Fruit fly (Drosophila melanogaster): ENCODE data around the gene scat.

The scat gene

dm6 chr2L:9421312-9421711 lies 9.9 kb upstream of the scat start:
- TF ChIP-seq Dll (optimal IDR thresholded peaks at IDR 0.05) (no peak), EcR (GFP tag; optimal IDR thresholded peaks at IDR 0.05) (no peak), pan (optimal IDR thresholded peaks at IDR 0.05) (no peak), CG8478 (optimal IDR thresholded peaks at IDR 0.05) (no peak), usp (GFP tag; optimal IDR thresholded peaks at IDR 0.05) (no peak), psq (optimal IDR thresholded peaks at IDR 0.05) (no peak)

- TF ChIP-seq psq (optimal IDR thresholded peaks at IDR 0.05) (no peak), EcR (GFP tag; optimal IDR thresholded peaks at IDR 0.05) (no peak), Dll (optimal IDR thresholded peaks at IDR 0.05) (no peak)
These were observed 7.0 kb upstream of the scat start for dm6 chr2L:9424193-9424592.

DNA sequence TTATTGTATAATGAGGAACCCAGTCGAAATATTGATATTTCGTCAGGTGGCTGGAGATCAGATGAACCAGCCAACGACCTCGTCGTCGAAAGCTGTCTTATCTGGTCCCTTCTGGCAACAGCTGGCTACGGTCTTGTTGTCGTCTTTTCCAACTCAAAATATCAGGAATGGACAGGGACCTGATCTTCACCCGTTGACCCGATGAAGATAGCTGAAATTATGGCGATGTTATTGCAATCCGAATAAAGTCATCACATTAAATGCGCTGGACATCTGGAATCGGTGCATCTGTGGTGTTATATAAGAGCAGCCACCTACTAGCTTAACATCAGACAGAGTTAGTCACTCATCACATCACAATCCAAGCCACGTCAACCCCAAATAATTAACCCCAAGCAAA lies 4.7 kb upstream of the scat start, which contains the start of gene Fbp2:
Fbp2 (plus strand) TSS at position 251 of the 400 bp plus-strand sequence.
- TF ChIP-seq pan (optimal IDR thresholded peaks at IDR 0.05) (no peak), EcR (GFP tag; optimal IDR thresholded peaks at IDR 0.05) (no peak), Dll (optimal IDR thresholded peaks at IDR 0.05) (no peak), CG8478 (optimal IDR thresholded peaks at IDR 0.05) (no peak), usp (GFP tag; optimal IDR thresholded peaks at IDR 0.05) (no peak), psq (optimal IDR thresholded peaks at IDR 0.05) (no peak)

dm6 chr2L:9427570-9427969 lies 3.6 kb upstream of the scat start, which contains the start of gene CG42847:
CG42847 (plus strand) TSS chr2L:9427870.
- TF ChIP-seq psq (optimal IDR thresholded peaks at IDR 0.05): no peak
- TF ChIP-seq CG8478 (optimal IDR thresholded peaks at IDR 0.05): no peak
- no peak for TF ChIP-seq Dll (optimal IDR thresholded peaks at IDR 0.05)
- TF ChIP-seq usp (GFP tag; optimal IDR thresholded peaks at IDR 0.05): no peak
- TF ChIP-seq pan (optimal IDR thresholded peaks at IDR 0.05): no peak
- TF ChIP-seq EcR (GFP tag; optimal IDR thresholded peaks at IDR 0.05): no peak

DNA sequence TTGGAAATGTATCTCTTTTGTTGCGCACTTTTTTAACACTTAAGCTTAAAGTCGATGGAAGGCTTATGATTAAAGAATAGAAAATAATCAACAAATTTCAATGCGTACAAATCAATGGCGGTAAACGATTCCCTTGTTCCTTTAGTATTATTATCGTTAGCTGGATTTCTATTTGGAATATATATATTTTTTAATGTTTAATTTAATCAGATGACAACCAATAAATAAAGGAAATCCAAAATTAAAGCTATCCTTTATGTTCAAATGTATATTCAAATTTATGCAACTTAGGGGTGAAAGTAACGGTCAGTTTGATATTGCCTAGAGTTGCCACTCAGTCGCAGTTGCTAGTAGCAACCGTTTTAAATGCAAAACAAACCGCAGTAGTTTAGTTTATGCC lies 3.9 kb downstream of the scat start, which contains the start of gene CG3769:
CG3769 (plus strand) TSS at position 301 of the 400 bp plus-strand sequence.
- TF ChIP-seq Dll (optimal IDR thresholded peaks at IDR 0.05): no peak

- TF ChIP-seq pan (optimal IDR thresholded peaks at IDR 0.05): no peak
- no peak for TF ChIP-seq usp (GFP tag; optimal IDR thresholded peaks at IDR 0.05)
- TF ChIP-seq psq (optimal IDR thresholded peaks at IDR 0.05): no peak
- no peak for TF ChIP-seq Dll (optimal IDR thresholded peaks at IDR 0.05)
- no peak for TF ChIP-seq CG8478 (optimal IDR thresholded peaks at IDR 0.05)
- TF ChIP-seq EcR (GFP tag; optimal IDR thresholded peaks at IDR 0.05): no peak
These were observed 5.3 kb downstream of the scat start, which contains the start of gene RpS28-like for dm6 chr2L:9436504-9436903. RpS28-like (plus strand) TSS chr2L:9436804.

dm6 chr2L:9437216-9437715 lies 6.1 kb downstream of the scat start, which contains the start of gene numb:
numb (plus strand) TSS chr2L:9437469.
- TF ChIP-seq psq (optimal IDR thresholded peaks at IDR 0.05) (no peak), usp (GFP tag; optimal IDR thresholded peaks at IDR 0.05) (no peak), EcR (GFP tag; optimal IDR thresholded peaks at IDR 0.05) (no peak), CG8478 (optimal IDR thresholded peaks at IDR 0.05) (no peak), Dll (optimal IDR thresholded peaks at IDR 0.05) (no peak), pan (optimal IDR thresholded peaks at IDR 0.05) (no peak)

DNA sequence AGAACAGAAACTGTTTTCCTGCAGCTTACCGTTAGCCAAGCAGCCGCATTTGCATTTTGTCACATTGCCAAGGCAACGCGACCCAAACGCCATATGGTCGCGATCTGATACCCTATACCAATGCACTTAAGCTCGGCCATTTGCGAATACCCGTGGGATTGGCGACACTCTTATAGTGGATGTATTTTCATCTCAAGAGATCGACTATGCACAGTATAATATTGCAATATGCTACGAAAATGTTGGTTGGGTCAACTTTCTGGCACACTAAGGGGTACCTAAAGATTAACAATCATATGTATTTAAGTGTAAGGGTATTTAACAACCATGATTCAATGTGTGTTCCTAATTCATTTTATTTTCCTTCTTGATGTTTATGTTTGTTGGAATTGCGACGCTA lies 7.0 kb downstream of the scat start:
- TF ChIP-seq psq (optimal IDR thresholded peaks at IDR 0.05) (no peak), Dll (optimal IDR thresholded peaks at IDR 0.05) (no peak), CG8478 (optimal IDR thresholded peaks at IDR 0.05) (no peak), EcR (GFP tag; optimal IDR thresholded peaks at IDR 0.05) (no peak), usp (GFP tag; optimal IDR thresholded peaks at IDR 0.05) (no peak), pan (optimal IDR thresholded peaks at IDR 0.05) (no peak)

DNA sequence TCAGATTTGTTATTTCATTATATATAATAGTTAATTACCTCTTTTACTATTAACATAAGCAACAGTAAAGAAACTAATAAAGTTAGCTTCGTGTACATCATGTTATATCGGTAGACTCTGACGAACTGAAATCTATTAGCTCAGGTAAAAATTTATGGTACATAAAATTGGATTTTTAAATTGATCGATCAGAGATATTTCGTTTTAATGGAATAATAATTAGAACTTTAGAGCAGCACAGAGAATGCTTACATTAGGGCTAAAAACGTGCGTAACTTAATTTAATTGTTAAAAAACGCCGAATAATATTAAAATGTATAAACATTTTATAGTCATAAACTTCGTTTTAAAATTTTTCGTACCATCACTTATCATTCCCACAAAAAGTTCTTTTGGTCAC lies 9.4 kb downstream of the scat start, which contains the start of gene CG33723:
CG33723 (minus strand) TSS at position 101 of the 400 bp plus-strand sequence.
- TF ChIP-seq psq (optimal IDR thresholded peaks at IDR 0.05): no peak
- TF ChIP-seq CG8478 (optimal IDR thresholded peaks at IDR 0.05): no peak
- TF ChIP-seq EcR (GFP tag; optimal IDR thresholded peaks at IDR 0.05): no peak
- TF ChIP-seq pan (optimal IDR thresholded peaks at IDR 0.05): no peak
- no peak for TF ChIP-seq Dll (optimal IDR thresholded peaks at IDR 0.05)
- TF ChIP-seq usp (GFP tag; optimal IDR thresholded peaks at IDR 0.05): no peak

DNA sequence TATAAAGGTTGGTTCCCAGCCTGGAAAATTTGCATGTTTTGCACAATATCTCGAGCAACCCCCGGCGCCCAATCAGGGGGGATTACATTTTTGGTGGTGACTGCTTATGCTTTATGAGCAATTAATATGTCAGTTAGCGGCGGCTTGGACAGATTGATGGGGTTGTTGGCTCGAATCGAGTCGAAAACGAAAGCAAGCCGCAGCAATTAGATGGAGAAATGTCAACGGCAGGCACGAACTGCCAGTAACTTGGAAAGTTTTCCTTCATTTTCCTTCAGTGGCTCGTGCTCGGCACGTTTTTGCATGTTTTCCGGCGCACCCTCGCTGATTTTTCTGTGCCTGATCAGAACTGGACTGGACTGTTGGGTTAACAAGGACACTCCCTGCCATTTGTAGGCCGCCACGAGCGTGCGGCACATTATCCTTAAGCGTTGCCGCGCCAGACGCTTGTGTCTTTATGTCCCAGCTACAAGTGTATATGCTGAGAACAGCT lies 11.6 kb downstream of the scat start:
- TF ChIP-seq EcR (GFP tag; optimal IDR thresholded peaks at IDR 0.05) (no peak), CG8478 (optimal IDR thresholded peaks at IDR 0.05) (no peak), usp (GFP tag; optimal IDR thresholded peaks at IDR 0.05) (no peak), psq (optimal IDR thresholded peaks at IDR 0.05) (no peak), pan (optimal IDR thresholded peaks at IDR 0.05) (no peak)

dm6 chr2L:9445753-9446152 lies 14.5 kb downstream of the scat start:
- TF ChIP-seq psq (optimal IDR thresholded peaks at IDR 0.05): no peak
- TF ChIP-seq usp (GFP tag; optimal IDR thresholded peaks at IDR 0.05): no peak
- TF ChIP-seq Dll (optimal IDR thresholded peaks at IDR 0.05): no peak
- TF ChIP-seq EcR (GFP tag; optimal IDR thresholded peaks at IDR 0.05): no peak
- no peak for TF ChIP-seq pan (optimal IDR thresholded peaks at IDR 0.05)
- TF ChIP-seq CG8478 (optimal IDR thresholded peaks at IDR 0.05): no peak

dm6 chr2L:9446398-9446945 lies 15.3 kb downstream of the scat start:
- no peak for TF ChIP-seq psq (optimal IDR thresholded peaks at IDR 0.05)
- no peak for TF ChIP-seq EcR (GFP tag; optimal IDR thresholded peaks at IDR 0.05)
- no peak for TF ChIP-seq Dll (optimal IDR thresholded peaks at IDR 0.05)
- no peak for TF ChIP-seq pan (optimal IDR thresholded peaks at IDR 0.05)
- TF ChIP-seq CG8478 (optimal IDR thresholded peaks at IDR 0.05): no peak
- no peak for TF ChIP-seq usp (GFP tag; optimal IDR thresholded peaks at IDR 0.05)

DNA sequence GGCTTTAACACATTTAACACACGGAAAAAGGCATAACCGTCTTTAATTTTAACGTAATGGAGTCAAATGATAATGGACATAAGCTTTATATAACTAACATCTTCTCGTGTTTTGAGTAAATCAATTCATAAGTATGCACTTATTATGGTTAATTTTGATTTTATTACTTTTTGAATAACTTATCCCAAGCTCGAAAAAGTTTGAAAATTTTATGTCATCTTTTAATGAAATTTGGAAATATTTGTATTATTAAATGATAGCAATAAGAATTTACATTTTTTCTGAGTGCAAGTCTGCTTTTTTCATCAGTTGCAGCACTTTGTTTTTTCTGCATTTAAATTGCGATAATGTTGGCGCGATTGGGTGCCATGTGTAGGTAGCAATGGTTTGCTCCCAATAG lies 16.6 kb downstream of the scat start:
- TF ChIP-seq EcR (GFP tag; optimal IDR thresholded peaks at IDR 0.05): no peak
- no peak for TF ChIP-seq usp (GFP tag; optimal IDR thresholded peaks at IDR 0.05)
- no peak for TF ChIP-seq pan (optimal IDR thresholded peaks at IDR 0.05)
- TF ChIP-seq Dll (optimal IDR thresholded peaks at IDR 0.05): no peak
- TF ChIP-seq CG8478 (optimal IDR thresholded peaks at IDR 0.05): no peak
- TF ChIP-seq psq (optimal IDR thresholded peaks at IDR 0.05): no peak
